Worm (Caenorhabditis elegans) whole organism, L4 larva: Measurements from ENCODE around the gene sftb-1.

ENCODE experiments used
- ZK546.5 ChIP-seq, 2 experiments: sonication (generic microtip); optimal IDR thresholded peaks; 2 replicates each; lab custom pipeline; 2017; ENCODE audit warnings: missing biosample characterization in 2 of 2, missing genetic modification characterization in 2 of 2
- nhr-11 ChIP-seq: fragments of 150-350 bp; optimal IDR thresholded peaks from 2 replicates; lab custom pipeline; 2014; ENCODE audit warnings: missing biosample characterization, missing genetic modification characterization
- nhr-25 ChIP-seq: sonication (generic microtip); optimal IDR thresholded peaks from 2 replicates; lab custom pipeline; 2017; ENCODE audit warnings: missing genetic modification characterization, mild to moderate bottlenecking, missing compliant biosample characterization, antibody characterized with exemption, moderate library complexity, borderline replicate concordance; ENCODE audit not compliant: insufficient read depth
- nhr-28 ChIP-seq: fragments of 150-350 bp; optimal IDR thresholded peaks from 2 replicates; lab custom pipeline; 2014; ENCODE audit warnings: missing biosample characterization, missing genetic modification characterization
- snpc-4 ChIP-seq: fragments of 150-350 bp; optimal IDR thresholded peaks from 2 replicates; lab custom pipeline; 2014; ENCODE audit warnings: missing biosample characterization, missing genetic modification characterization
- unc-62 ChIP-seq, 3 experiments: fragments of 150-350 bp in 1 of 3; sonication (generic microtip); optimal IDR thresholded peaks in 2 of 3; peaks in 1 of 3; 1 replicate in 1 of 3; 2 replicates in 2 of 3; lab custom pipeline; 2014 to 2017; ENCODE audit warnings: missing biosample characterization in 3 of 3, missing genetic modification characterization in 3 of 3, missing genetic modification reagents in 3 of 3, missing genotype in 1 of 3

DNA sequence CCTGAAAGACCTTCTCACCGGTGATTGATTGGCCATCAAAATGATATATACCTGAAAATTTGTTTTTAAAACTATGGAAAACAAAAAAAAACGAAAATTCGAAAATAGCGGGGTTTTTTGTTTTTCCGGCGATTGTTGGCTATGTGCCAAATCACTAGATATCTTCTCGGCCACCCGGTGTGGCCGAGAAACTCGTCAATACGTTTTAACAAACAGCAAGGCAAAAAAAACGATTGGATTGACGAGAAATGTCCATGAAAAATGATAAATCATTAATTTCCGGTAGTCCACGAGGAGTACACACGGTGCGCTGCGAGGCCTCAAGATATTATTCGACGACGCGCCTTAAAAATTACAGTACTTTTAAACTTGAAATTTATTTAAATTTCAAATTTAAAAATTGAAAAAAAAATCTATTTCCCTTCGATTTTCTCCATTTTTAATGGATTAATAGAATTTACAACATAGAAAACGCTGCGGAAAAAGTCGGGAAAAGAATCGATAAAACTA, 32.0 kb upstream of the sftb-1 start, which contains the start of gene R10E4.11:
- no peak for TF ChIP-seq nhr-28 (tag; lab: Kevin White, UChicago)
- TF ChIP-seq nhr-11, result no peak
- TF ChIP-seq nhr-25, result no peak
- no peak for TF ChIP-seq unc-62 (GFP tag; optimal IDR thresholded peaks at IDR 0.05 in 1 of 2; lab: Kevin White, UChicago)
- TF ChIP-seq unc-62 (tag; optimal IDR thresholded peaks at IDR 0.05; lab: Kevin White, UChicago), result no peak
- TF ChIP-seq ZK546.5 (tag; optimal IDR thresholded peaks at IDR 0.05; lab: Kevin White, UChicago), result no peak
- TF ChIP-seq snpc-4 (tag; lab: Kevin White, UChicago), result no peak
